Fruit fly (Drosophila melanogaster) whole organism, embryonic: ENCODE measurements around the gene CG17028.
A peak's percentile ranks its signal among the peaks of the same experiment; 100 is the strongest.

Source experiments
- Adf1 ChIP-seq: fragments of 200-800 bp; sonication (Bioruptor generic); IDR thresholded peaks from 2 replicates; pipeline ENCODE4 v1.3.6; 2022; ENCODE audit warnings: missing biosample characterization, missing genetic modification characterization
- Awh ChIP-seq: fragments of 200-800 bp; sonication (Bioruptor generic); IDR thresholded peaks from 2 replicates; pipeline ENCODE4, ENCODE4 v1.3.6; 2022; ENCODE audit warnings: missing biosample characterization, missing genetic modification characterization
- BEAF-32 ChIP-seq: fragments of 200-800 bp; sonication (Bioruptor generic); optimal IDR thresholded peaks from 3 replicates; lab custom pipeline; 2017; ENCODE audit warnings: missing biosample characterization, missing genetic modification characterization, mild to moderate bottlenecking, moderate library complexity, missing genetic modification reagents
- CG10431 ChIP-seq: fragments of 200-800 bp; sonication (Bioruptor generic); optimal IDR thresholded peaks from 3 replicates; lab custom pipeline; 2018; ENCODE audit warnings: missing biosample characterization, mild to moderate bottlenecking, missing genetic modification characterization
- CG13424 ChIP-seq: fragments of 200-800 bp; sonication (Bioruptor generic); optimal IDR thresholded peaks from 2 replicates; lab custom pipeline; 2019; ENCODE audit warnings: missing biosample characterization, mild to moderate bottlenecking, missing genetic modification characterization, moderate library complexity
- CG13894 ChIP-seq: fragments of 200-800 bp; sonication (Bioruptor generic); optimal IDR thresholded peaks from 3 replicates; lab custom pipeline; 2018; ENCODE audit warnings: missing biosample characterization, mild to moderate bottlenecking, missing genetic modification characterization, moderate library complexity
- CG14965 ChIP-seq: fragments of 200-800 bp; sonication (Bioruptor generic); optimal IDR thresholded peaks from 2 replicates; lab custom pipeline; 2016; ENCODE audit warnings: missing biosample characterization, missing genetic modification characterization, borderline replicate concordance
- CG17186 ChIP-seq: fragments of 200-800 bp; sonication (Bioruptor generic); optimal IDR thresholded peaks from 3 replicates; lab custom pipeline; 2017; ENCODE audit warnings: missing biosample characterization, missing genetic modification reagents, missing genetic modification characterization
- CG17359 ChIP-seq: fragments of 200-800 bp; sonication (Bioruptor generic); optimal IDR thresholded peaks from 3 replicates; lab custom pipeline; 2018; ENCODE audit warnings: missing biosample characterization, mild to moderate bottlenecking, missing genetic modification characterization, moderate library complexity
- CG17829 ChIP-seq: fragments of 200-800 bp; optimal IDR thresholded peaks from 2 replicates; lab custom pipeline; 2019; ENCODE audit warnings: missing biosample characterization, mild to moderate bottlenecking, missing genetic modification characterization, moderate library complexity
- CG17912 ChIP-seq: fragments of 200-800 bp; sonication (Bioruptor generic); optimal IDR thresholded peaks from 2 replicates; lab custom pipeline; 2018; ENCODE audit warnings: missing biosample characterization, mild to moderate bottlenecking, missing genetic modification characterization
- CG30020 ChIP-seq: fragments of 200-800 bp; optimal IDR thresholded peaks from 2 replicates; lab custom pipeline; 2019; ENCODE audit warnings: missing biosample characterization, mild to moderate bottlenecking, missing genetic modification characterization, moderate library complexity
- CG3847 ChIP-seq: fragments of 200-800 bp; sonication (Bioruptor generic); IDR thresholded peaks from 2 replicates; pipeline ENCODE4 v1.3.6; 2022; ENCODE audit warnings: missing biosample characterization, missing genetic modification characterization
- CG4707 ChIP-seq: fragments of 200-800 bp; sonication (Bioruptor generic); optimal IDR thresholded peaks from 2 replicates; lab custom pipeline; 2018; ENCODE audit warnings: missing biosample characterization, mild to moderate bottlenecking, missing genetic modification characterization, moderate library complexity
- CG4730 ChIP-seq: fragments of 200-800 bp; sonication (Bioruptor generic); IDR thresholded peaks from 2 replicates; pipeline ENCODE4 v1.3.6; 2022; ENCODE audit warnings: missing biosample characterization, missing genetic modification characterization
- CG8089 ChIP-seq: fragments of 200-800 bp; sonication (Bioruptor generic); optimal IDR thresholded peaks from 3 replicates; lab custom pipeline; 2016; ENCODE audit warnings: missing biosample characterization, missing genetic modification characterization
- CG8359 ChIP-seq: fragments of 200-800 bp; sonication (Bioruptor generic); optimal IDR thresholded peaks from 2 replicates; lab custom pipeline; 2017; ENCODE audit warnings: missing biosample characterization, mild to moderate bottlenecking, missing genetic modification characterization, borderline replicate concordance
- CG8765 ChIP-seq: fragments of 200-800 bp; sonication (Bioruptor generic); IDR thresholded peaks from 2 replicates; pipeline ENCODE4 v1.3.6; 2022; ENCODE audit warnings: missing biosample characterization, missing genetic modification characterization
- CG9876 ChIP-seq: fragments of 200-800 bp; sonication (Bioruptor generic); optimal IDR thresholded peaks from 2 replicates; lab custom pipeline; 2016; ENCODE audit warnings: missing biosample characterization, missing genetic modification characterization
- CoRest ChIP-seq: fragments of 200-800 bp; sonication (Bioruptor generic); optimal IDR thresholded peaks from 3 replicates; lab custom pipeline; 2018; ENCODE audit warnings: missing biosample characterization, mild to moderate bottlenecking, missing genetic modification characterization, moderate library complexity
- Deaf1 ChIP-seq: fragments of 200-800 bp; optimal IDR thresholded peaks from 3 replicates; lab custom pipeline; 2019; ENCODE audit warnings: missing biosample characterization, mild to moderate bottlenecking, missing genetic modification characterization, moderate library complexity
- Dfd ChIP-seq, 2 experiments: fragments of >200 bp; optimal IDR thresholded peaks; 2 replicates each; lab custom pipeline; 2017; ENCODE audit warnings: missing biosample characterization in 2 of 2, missing genetic modification characterization in 2 of 2
- Dip3 ChIP-seq: fragments of 200-800 bp; sonication (Bioruptor generic); optimal IDR thresholded peaks from 3 replicates; lab custom pipeline; 2016; ENCODE audit warnings: missing biosample characterization, missing genetic modification characterization
- Doc2 ChIP-seq: fragments of 200-800 bp; sonication (Bioruptor generic); IDR thresholded peaks from 2 replicates; pipeline ENCODE4 v1.3.6; 2022; ENCODE audit warnings: missing biosample characterization, missing genetic modification characterization
- E2f1 ChIP-seq: fragments of 200-800 bp; sonication (Bioruptor generic); IDR thresholded peaks from 2 replicates; pipeline ENCODE4 v1.3.6; 2022; ENCODE audit warnings: missing biosample characterization, missing genetic modification characterization
- E2f2 ChIP-seq: fragments of 200-800 bp; sonication (Bioruptor generic); IDR thresholded peaks from 2 replicates; pipeline ENCODE4 v1.3.6; 2022; ENCODE audit warnings: missing biosample characterization, missing genetic modification characterization
- Hand ChIP-seq: fragments of 200-800 bp; sonication (Bioruptor generic); optimal IDR thresholded peaks from 2 replicates; lab custom pipeline; 2017; ENCODE audit warnings: mild to moderate bottlenecking, missing biosample characterization, missing genetic modification reagents, missing genetic modification characterization
- Hey ChIP-seq: fragments of 200-800 bp; sonication (Bioruptor generic); optimal IDR thresholded peaks from 3 replicates; lab custom pipeline; 2018; ENCODE audit warnings: missing biosample characterization, mild to moderate bottlenecking, missing genetic modification characterization
- Hmr ChIP-seq: fragments of 200-800 bp; sonication (Bioruptor generic); optimal IDR thresholded peaks from 3 replicates; lab custom pipeline; 2017; ENCODE audit warnings: mild to moderate bottlenecking, missing biosample characterization, missing genetic modification reagents, missing genetic modification characterization
- Hr39 ChIP-seq: fragments of >200 bp; optimal IDR thresholded peaks from 2 replicates; lab custom pipeline; 2017
- Hr51 ChIP-seq, 2 experiments: fragments of 200-800 bp; sonication (Bioruptor generic); optimal IDR thresholded peaks; 2 replicates in 1 of 2; 3 replicates in 1 of 2; lab custom pipeline; 2016 to 2018; ENCODE audit warnings: missing biosample characterization in 2 of 2, missing genetic modification characterization in 2 of 2, mild to moderate bottlenecking in 1 of 2, moderate library complexity in 1 of 2
- NK7.1 ChIP-seq: fragments of 200-800 bp; sonication (Bioruptor generic); optimal IDR thresholded peaks from 3 replicates; lab custom pipeline; 2016; ENCODE audit warnings: missing biosample characterization, missing genetic modification characterization
- Nf-YB ChIP-seq: fragments of 200-800 bp; sonication (Bioruptor generic); optimal IDR thresholded peaks from 3 replicates; lab custom pipeline; 2019; ENCODE audit warnings: missing biosample characterization, mild to moderate bottlenecking, missing genetic modification characterization, moderate library complexity
- Oli ChIP-seq: fragments of 200-800 bp; sonication (Bioruptor generic); optimal IDR thresholded peaks from 2 replicates; lab custom pipeline; 2018; ENCODE audit warnings: missing biosample characterization, mild to moderate bottlenecking, missing genetic modification characterization, moderate library complexity
- Pdp1 ChIP-seq, 2 experiments: fragments of 200-800 bp; sonication (Bioruptor generic); optimal IDR thresholded peaks; 3 replicates each; lab custom pipeline; 2016; ENCODE audit warnings: missing biosample characterization in 2 of 2, missing genetic modification characterization in 2 of 2, mild to moderate bottlenecking in 1 of 2, moderate library complexity in 1 of 2
- ash1 ChIP-seq: fragments of 200-800 bp; sonication (Bioruptor generic); optimal IDR thresholded peaks from 2 replicates; lab custom pipeline; 2018; ENCODE audit warnings: missing biosample characterization, mild to moderate bottlenecking, missing genetic modification characterization
- ci ChIP-seq: fragments of 200-800 bp; sonication (Bioruptor generic); IDR thresholded peaks from 3 replicates; pipeline ENCODE4 v1.3.6; 2022; ENCODE audit warnings: missing biosample characterization, missing genetic modification characterization
- corto ChIP-seq: fragments of 200-800 bp; sonication (Bioruptor generic); optimal IDR thresholded peaks from 2 replicates; lab custom pipeline; 2016; ENCODE audit warnings: missing biosample characterization, mild to moderate bottlenecking, missing genetic modification characterization, moderate library complexity
- disco-r ChIP-seq: fragments of 200-800 bp; sonication (Bioruptor generic); optimal IDR thresholded peaks from 2 replicates; lab custom pipeline; 2016; ENCODE audit warnings: missing biosample characterization, missing genetic modification characterization
- en ChIP-seq: fragments of 200-800 bp; sonication (Bioruptor generic); optimal IDR thresholded peaks from 2 replicates; lab custom pipeline; 2016; ENCODE audit warnings: missing biosample characterization, missing genetic modification characterization
- fd64A ChIP-seq: fragments of 200-800 bp; sonication (Bioruptor generic); optimal IDR thresholded peaks from 3 replicates; lab custom pipeline; 2018; ENCODE audit warnings: missing biosample characterization, mild to moderate bottlenecking, missing genetic modification characterization
- gro ChIP-seq: fragments of 200-800 bp; sonication (Bioruptor generic); optimal IDR thresholded peaks from 2 replicates; lab custom pipeline; 2016; ENCODE audit warnings: missing biosample characterization, missing genetic modification characterization
- inv ChIP-seq: fragments of 200-800 bp; sonication (Bioruptor generic); IDR thresholded peaks from 2 replicates; pipeline ENCODE4 v1.3.6; 2022; ENCODE audit warnings: missing biosample characterization, missing genetic modification characterization; ENCODE audit not compliant: partially characterized antibody
- maf-S ChIP-seq: fragments of 200-800 bp; sonication (Bioruptor generic); optimal IDR thresholded peaks from 2 replicates; lab custom pipeline; 2016; ENCODE audit warnings: missing biosample characterization, missing genetic modification characterization
- mld ChIP-seq: fragments of 200-800 bp; sonication (Bioruptor generic); IDR thresholded peaks from 3 replicates; pipeline ENCODE4 v1.3.6; 2022; ENCODE audit warnings: missing biosample characterization, missing genetic modification characterization; ENCODE audit not compliant: partially characterized antibody
- nau ChIP-seq: fragments of 200-800 bp; sonication (Bioruptor generic); optimal IDR thresholded peaks from 3 replicates; lab custom pipeline; 2017; ENCODE audit warnings: missing biosample characterization, mild to moderate bottlenecking, missing genetic modification characterization, missing genetic modification reagents
- nmo ChIP-seq: fragments of 200-800 bp; sonication (Bioruptor generic); optimal IDR thresholded peaks from 2 replicates; lab custom pipeline; 2018; ENCODE audit warnings: missing biosample characterization, mild to moderate bottlenecking, missing genetic modification characterization, moderate library complexity
- psq ChIP-seq: fragments of 200-800 bp; sonication (Bioruptor generic); optimal IDR thresholded peaks from 2 replicates; lab custom pipeline; 2017; ENCODE audit warnings: missing biosample characterization, missing genetic modification characterization
- row ChIP-seq: fragments of 200-800 bp; sonication (Bioruptor generic); IDR thresholded peaks from 3 replicates; pipeline ENCODE4 v1.3.6; 2022; ENCODE audit warnings: missing biosample characterization, missing genetic modification characterization

The CG17028 gene

dm6 chr3L:16013198-16013982, 35.1 kb downstream of the CG17028 start (continued):
- TF ChIP-seq inv (GFP tag; lab: Robert Waterston, UW) (no peak), CG3847 (GFP tag; lab: Robert Waterston, UW) (no peak), BEAF-32 (GFP tag; lab: Kevin White, UChicago) (no peak), CG17186 (GFP tag; lab: Kevin White, UChicago) (no peak), Hey (tag; lab: Kevin White, UChicago) (no peak), nau (GFP tag; lab: Kevin White, UChicago) (no peak), Hr51 (GFP tag; optimal IDR thresholded peaks at IDR 0.05; lab: Kevin White, UChicago) (peak in 1 of 2 experiments; percentile 55), disco-r (GFP tag; lab: Kevin White, UChicago) (no peak), Doc2 (GFP tag; lab: Robert Waterston, UW) (no peak), Hmr (no peak), CG8765 (GFP tag; lab: Robert Waterston, UW) (no peak), en (GFP tag; lab: Kevin White, UChicago) (no peak), fd64A (GFP tag; lab: Kevin White, UChicago) (no peak), CG14965 (no peak), CoRest (tag; lab: Kevin White, UChicago) (peak; percentile 37), psq (GFP tag; lab: Kevin White, UChicago) (no peak), CG30020 (no peak), Adf1 (no peak), Hr39 (lab: Kevin White, UChicago) (no peak), Nf-YB (no peak), CG17359 (tag; lab: Kevin White, UChicago) (no peak), CG17912 (GFP tag; lab: Kevin White, UChicago) (no peak), CG9876 (GFP tag; lab: Kevin White, UChicago) (no peak), Dfd (GFP tag; optimal IDR thresholded peaks at IDR 0.05; lab: Kevin White, UChicago) (no peak), CG4707 (GFP tag; lab: Kevin White, UChicago) (no peak), row (GFP tag; lab: Robert Waterston, UW) (0 out of 3 replicates have a peak, but pooled peaks have one; percentile 22), CG8089 (GFP tag; lab: Kevin White, UChicago) (no peak), Hand (GFP tag; lab: Kevin White, UChicago) (no peak), ash1 (no peak), gro (GFP tag; lab: Kevin White, UChicago) (peak; percentile 9), E2f2 (GFP tag; lab: Robert Waterston, UW) (no peak), Awh (GFP tag; lab: Robert Waterston, UW) (peak; percentile 57), E2f1 (GFP tag; lab: Robert Waterston, UW) (no peak), ci (GFP tag; lab: Robert Waterston, UW) (no peak), CG13894 (tag; lab: Kevin White, UChicago) (peak; percentile 11), NK7.1 (GFP tag; lab: Kevin White, UChicago) (no peak), Deaf1 (tag; lab: Kevin White, UChicago) (no peak), Oli (tag; lab: Kevin White, UChicago) (peak; percentile 28), CG8359 (GFP tag; lab: Kevin White, UChicago) (no peak), maf-S (no peak), Dip3 (no peak), CG13424 (tag; lab: Kevin White, UChicago) (peak; percentile 36), corto (GFP tag; lab: Kevin White, UChicago) (no peak), CG17829 (tag; lab: Kevin White, UChicago) (peak; percentile 57), nmo (GFP tag; lab: Kevin White, UChicago) (peak; percentile 46), mld (GFP tag; lab: Robert Waterston, UW) (no peak), CG4730 (GFP tag; lab: Robert Waterston, UW) (no peak), CG10431 (GFP tag; lab: Kevin White, UChicago) (no peak), Pdp1 (GFP tag; optimal IDR thresholded peaks at IDR 0.05; lab: Kevin White, UChicago) (no peak)
